Worm (Caenorhabditis elegans): ENCODE measurements around the gene srw-138.
"Not testable (repeated sequence)": the region's sequence is repeated elsewhere in the genome, so short reads cannot be mapped to it uniquely, and the experiment has no call there.

The srw-138 gene

DNA sequence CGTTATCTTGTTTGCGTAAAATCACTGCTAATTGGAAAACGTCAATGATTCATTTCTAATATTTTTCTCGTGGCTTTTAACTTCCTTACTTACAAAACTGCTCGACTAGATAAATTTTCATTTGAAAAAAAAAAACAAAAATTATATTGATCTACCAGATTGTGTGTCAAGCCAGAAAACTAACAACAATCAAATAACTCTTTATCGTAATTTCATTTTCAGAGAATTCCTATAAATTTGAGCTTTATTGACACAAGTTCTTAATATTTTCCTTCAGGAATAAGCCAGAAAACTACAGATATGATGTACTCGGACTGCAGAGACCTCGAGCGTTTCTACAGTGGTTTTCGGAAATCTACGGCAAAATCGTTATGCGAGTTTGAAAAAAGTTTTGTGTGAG lies 13.4 kb upstream of the srw-138 start, which contains the start of gene srw-124 (continued):
- no peak for TF ChIP-seq K09A11.1 (tag; optimal IDR thresholded peaks at IDR 0.05; ENCODE audit: insufficient read depth)
- TF ChIP-seq hlh-6 (tag; optimal IDR thresholded peaks at IDR 0.05): no peak

DNA sequence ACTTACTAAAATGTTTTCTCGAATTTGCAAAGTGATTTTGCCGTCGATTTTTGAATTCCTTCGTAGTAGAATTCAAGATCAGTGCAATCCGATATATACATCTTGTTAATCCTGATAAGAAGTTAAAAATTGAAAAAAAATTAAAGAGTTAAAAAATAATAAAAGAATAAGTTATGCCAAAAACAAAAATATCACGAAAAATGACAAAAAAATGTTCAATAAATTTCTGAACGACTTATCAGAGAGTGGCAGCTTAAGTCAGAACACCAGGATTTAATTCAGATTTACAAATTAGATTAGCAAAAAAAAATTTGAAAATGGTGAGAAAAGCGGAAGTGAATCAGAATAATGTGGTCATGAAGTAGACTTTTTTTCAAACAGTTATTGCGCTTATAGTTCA lies 12.4 kb upstream of the srw-138 start, which contains the start of gene srw-123:
Gene srw-123, minus strand, starts transcription at position 101 of the 400 bp plus-strand sequence.
- not testable (repeated sequence) for TF ChIP-seq pax-1, elt-2, rnt-1 (tag; optimal IDR thresholded peaks at IDR 0.05)

DNA sequence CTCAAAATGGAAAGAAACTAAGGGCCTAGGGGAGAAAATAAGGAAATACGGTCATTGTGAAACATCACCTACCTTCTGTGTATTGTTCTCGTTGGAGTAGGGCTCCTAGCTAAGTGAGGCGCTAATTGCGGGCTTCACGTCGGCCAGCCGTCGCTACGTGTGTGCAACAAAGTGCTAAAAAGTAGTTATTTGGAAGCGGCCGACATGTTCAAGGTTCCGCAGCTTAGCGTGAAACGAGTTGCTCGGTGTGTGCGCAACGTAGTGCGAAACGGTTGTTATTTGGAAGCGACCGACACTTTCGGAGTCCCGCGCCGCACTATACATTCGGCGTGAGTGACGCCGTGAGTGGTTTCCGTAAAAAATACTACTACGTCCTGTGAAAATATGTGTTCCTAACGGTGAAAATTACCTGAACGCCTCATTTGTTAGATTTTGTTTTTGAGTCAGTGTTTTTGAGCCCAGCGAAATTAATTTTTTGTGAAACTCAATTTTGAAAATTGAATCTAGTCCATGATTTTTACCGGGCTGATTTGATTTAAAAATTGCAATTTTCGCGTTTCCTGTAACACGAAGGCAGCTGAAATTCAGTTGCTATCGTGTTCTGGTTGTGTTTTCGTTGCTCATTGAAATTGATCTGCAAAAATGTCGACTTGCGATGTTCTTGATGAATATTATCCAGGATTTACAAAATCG lies 8.6 kb upstream of the srw-138 start, which contains the start of gene srw-129:
Gene srw-129, plus strand, starts transcription at position 643 of the 693 bp plus-strand sequence.
- TF ChIP-seq dve-1 (tag; optimal IDR thresholded peaks at IDR 0.05) (no peak), K09A11.1 (tag; optimal IDR thresholded peaks at IDR 0.05; ENCODE audit: insufficient read depth) (no peak), ceh-19 (GFP tag; optimal IDR thresholded peaks at IDR 0.05) (no peak), lin-11 (tag; optimal IDR thresholded peaks at IDR 0.05) (no peak), lim-6 (tag; optimal IDR thresholded peaks at IDR 0.05) (no peak), ztf-16 (tag; optimal IDR thresholded peaks at IDR 0.05) (no peak), ceh-14 (tag; optimal IDR thresholded peaks at IDR 0.05) (no peak), elt-4 (tag; optimal IDR thresholded peaks at IDR 0.05) (no peak), syd-9 (tag; optimal IDR thresholded peaks at IDR 0.05) (no peak), hlh-6 (tag; optimal IDR thresholded peaks at IDR 0.05) (no peak)

DNA sequence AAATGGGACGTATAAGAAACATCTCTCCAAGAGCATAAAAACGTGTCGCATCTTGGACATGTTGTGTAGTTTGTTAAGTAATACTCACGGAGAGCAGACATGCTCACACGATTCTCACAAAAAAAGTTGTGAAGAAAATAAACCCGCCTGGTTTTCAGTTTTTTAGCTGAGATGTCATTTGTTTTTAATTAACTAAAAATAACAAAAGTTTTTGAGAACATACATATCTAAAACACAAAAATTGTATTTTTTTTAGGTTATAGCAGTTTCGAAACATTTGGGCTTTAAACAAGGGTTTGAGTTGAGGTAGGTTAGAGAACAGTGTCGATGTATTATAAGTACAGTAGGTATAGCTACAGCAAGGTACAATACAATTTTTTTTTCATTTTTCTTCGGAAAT lies 1.9 kb upstream of the srw-138 start, which contains the start of gene srh-88:
Gene srh-88, minus strand, starts transcription at position 101 of the 400 bp plus-strand sequence.
- TF ChIP-seq pqm-1 (tag; optimal IDR thresholded peaks at IDR 0.05) (no peak), sox-2 (GFP tag; IDR thresholded peaks at IDR 0.05) (no peak), tbx-2 (tag; optimal IDR thresholded peaks at IDR 0.05) (no peak), ceh-18 (tag; optimal IDR thresholded peaks at IDR 0.05) (no peak), C38D4.7 (GFP tag; optimal IDR thresholded peaks at IDR 0.05) (no peak), hlh-6 (tag; optimal IDR thresholded peaks at IDR 0.05) (no peak), nhr-232 (tag; optimal IDR thresholded peaks at IDR 0.05) (no peak)

DNA sequence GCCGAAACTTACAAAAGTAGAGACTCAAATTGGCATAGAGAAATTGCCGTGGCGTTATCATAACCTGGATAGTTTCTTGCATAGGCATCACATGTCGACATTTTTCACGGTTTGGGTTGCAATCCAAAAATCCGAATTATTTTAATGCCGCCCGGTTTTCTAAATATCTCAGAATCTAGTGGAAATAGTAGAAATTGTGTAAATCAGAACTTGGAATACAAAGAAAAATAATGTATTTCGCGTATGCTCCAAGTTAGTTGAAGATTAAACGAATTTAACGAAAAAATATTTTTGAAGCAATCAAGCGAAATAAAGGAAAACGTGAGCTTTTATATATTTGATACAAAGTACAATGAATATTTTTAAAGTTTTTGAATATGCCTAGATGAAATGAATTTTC lies 2.0 kb downstream of the srw-138 start, which contains the start of gene srw-144:
Gene srw-144, minus strand, starts transcription at position 101 of the 400 bp plus-strand sequence.
- TF ChIP-seq odd-2 (tag; optimal IDR thresholded peaks at IDR 0.05) (no peak), pqm-1 (tag; optimal IDR thresholded peaks at IDR 0.05) (no peak), ceh-14 (tag; optimal IDR thresholded peaks at IDR 0.05) (no peak), rnt-1 (tag; optimal IDR thresholded peaks at IDR 0.05) (no peak), hlh-15 (tag; optimal IDR thresholded peaks at IDR 0.05) (no peak), ceh-9 (tag; optimal IDR thresholded peaks at IDR 0.05) (no peak), ama-1 (optimal IDR thresholded peaks at IDR 0.05) (no peak), tbx-7 (tag; optimal IDR thresholded peaks at IDR 0.05) (no peak), pros-1 (tag; optimal IDR thresholded peaks at IDR 0.05) (no peak), zip-5 (tag; optimal IDR thresholded peaks at IDR 0.05) (no peak)

DNA sequence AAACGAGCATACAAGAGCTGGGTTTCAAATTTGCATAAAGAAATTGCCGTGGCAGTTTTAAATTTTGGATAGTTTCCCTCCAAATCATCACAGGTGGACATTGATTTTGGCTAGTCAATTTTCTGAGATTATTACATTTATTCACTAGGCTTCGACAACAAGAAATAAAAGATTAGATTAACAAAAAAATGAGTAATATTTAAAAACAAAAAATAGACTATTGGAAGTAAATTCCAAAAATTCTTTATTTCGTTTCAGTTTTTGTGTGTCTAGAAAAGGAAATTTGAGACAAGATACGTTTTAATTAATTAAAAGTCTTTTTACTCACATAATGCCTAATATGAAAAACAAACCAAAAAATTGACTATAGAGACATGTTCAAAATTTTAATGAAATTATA lies 4.7 kb downstream of the srw-138 start, which contains the start of gene srw-142:
Gene srw-142, minus strand, starts transcription at position 101 of the 400 bp plus-strand sequence.
- no peak for TF ChIP-seq ceh-6 (GFP tag; optimal IDR thresholded peaks at IDR 0.05)
- TF ChIP-seq C38D4.7 (GFP tag; optimal IDR thresholded peaks at IDR 0.05): no peak
- TF ChIP-seq rnt-1 (tag; optimal IDR thresholded peaks at IDR 0.05): no peak
- no peak for TF ChIP-seq nhr-11 (tag; optimal IDR thresholded peaks at IDR 0.05)
- no peak for TF ChIP-seq zip-5 (tag; optimal IDR thresholded peaks at IDR 0.05)
- no peak for TF ChIP-seq unc-3 (GFP tag; conservative IDR thresholded peaks at IDR 0.05)
- no peak for TF ChIP-seq unc-3 (tag; optimal IDR thresholded peaks at IDR 0.05)
- TF ChIP-seq ceh-34 (tag; optimal IDR thresholded peaks at IDR 0.05): no peak
- TF ChIP-seq nfya-1 (tag; optimal IDR thresholded peaks at IDR 0.05): no peak
